Worm (Caenorhabditis elegans) whole organism, midembryonic: ENCODE results near the gene nfm-1.

ENCODE experiments used
- T22C8.4 ChIP-seq: fragments of 200-800 bp; sonication (Bioruptor generic); IDR thresholded peaks from 2 replicates; pipeline ENCODE4 v1.3.6; 2022; ENCODE audit warnings: missing genetic modification characterization, missing compliant biosample characterization
- cog-1 ChIP-seq: sonication (generic microtip); optimal IDR thresholded peaks from 2 replicates; lab custom pipeline; 2016; ENCODE audit warnings: missing genetic modification characterization, missing compliant biosample characterization
- klf-2 ChIP-seq: fragments of 200-800 bp; sonication (Bioruptor generic); conservative IDR thresholded peaks from 2 replicates; pipeline ENCODE4 v1.3.6; 2022; ENCODE audit warnings: missing genetic modification reagents, missing genetic modification characterization, missing compliant biosample characterization
- med-1 ChIP-seq: sonication (generic microtip); optimal IDR thresholded peaks from 2 replicates; lab custom pipeline; 2017; ENCODE audit warnings: missing genetic modification characterization, mild to moderate bottlenecking, missing compliant biosample characterization, antibody characterized with exemption, missing genetic modification reagents; ENCODE audit not compliant: insufficient read depth
- ref-1 ChIP-seq: fragments of 200-800 bp; sonication (Bioruptor generic); conservative IDR thresholded peaks from 2 replicates; pipeline ENCODE4 v1.3.6; 2022; ENCODE audit warnings: missing genetic modification reagents, missing genetic modification characterization, missing compliant biosample characterization
- tab-1 ChIP-seq: fragments of 200-800 bp; sonication (Bioruptor generic); IDR thresholded peaks from 2 replicates; pipeline ENCODE4 v1.3.6; 2022; ENCODE audit warnings: missing genetic modification characterization, missing compliant biosample characterization
- ztf-23 ChIP-seq: fragments of 200-800 bp; sonication (Bioruptor generic); IDR thresholded peaks from 2 replicates; pipeline ENCODE4 v1.3.6; 2022; ENCODE audit warnings: missing genetic modification reagents, missing genetic modification characterization, missing compliant biosample characterization

ce11 chrIII:6146797-6147196, 12.5 kb upstream of the nfm-1 start:
- TF ChIP-seq cog-1 (tag; lab: Kevin White, UChicago) (no peak), T22C8.4 (GFP tag; lab: Robert Waterston, UW) (no peak), med-1 (GFP tag; lab: Kevin White, UChicago) (no peak), ref-1 (GFP tag; lab: Robert Waterston, UW) (no peak), ztf-23 (GFP tag; lab: Robert Waterston, UW) (no peak), tab-1 (GFP tag; lab: Robert Waterston, UW) (no peak), klf-2 (GFP tag; lab: Robert Waterston, UW) (no peak)
